Worm (Caenorhabditis elegans) whole organism, L4/young adult: Measurements from ENCODE around the gene F49H6.15.

Experiments
- W03F9.2 ChIP-seq: fragments of 150-350 bp; optimal IDR thresholded peaks from 2 replicates; lab custom pipeline; 2014; ENCODE audit warnings: missing biosample characterization, missing genetic modification characterization
- dao-5 ChIP-seq: sonication (generic microtip); optimal IDR thresholded peaks from 2 replicates; lab custom pipeline; 2016; ENCODE audit warnings: missing genotype, missing genetic modification characterization, moderate library complexity, missing compliant biosample characterization
- him-1 ChIP-seq: sonication (generic microtip); optimal IDR thresholded peaks from 2 replicates; lab custom pipeline; 2016; ENCODE audit warnings: missing genotype, missing genetic modification reagents, missing genetic modification characterization, missing compliant biosample characterization

DNA sequence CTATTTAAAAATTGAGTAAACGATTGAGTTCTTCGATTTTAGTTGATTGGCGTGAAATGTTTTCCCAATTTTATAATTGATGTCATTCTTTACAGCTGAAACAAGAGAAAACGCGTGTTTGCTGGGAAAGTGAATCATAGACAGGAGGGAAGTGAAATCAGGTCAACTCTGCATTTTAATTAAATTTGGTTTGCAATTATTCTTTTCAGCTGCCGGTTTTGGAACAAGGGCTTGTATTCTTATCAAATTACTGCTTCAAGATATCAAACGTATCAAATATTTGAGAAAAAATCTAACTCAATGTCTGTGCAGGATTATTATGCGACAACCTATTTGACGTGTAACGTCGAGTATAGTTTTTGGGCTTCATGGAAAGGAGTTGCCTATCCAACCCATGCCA, 9.4 kb downstream of the F49H6.15 start, which contains the start of gene srh-97:
- TF ChIP-seq dao-5 (tag; lab: Kevin White, UChicago) (no peak), him-1 (tag; lab: Kevin White, UChicago) (no peak), W03F9.2 (no peak)
